Worm (Caenorhabditis elegans): ENCODE measurements around the gene ZK652.8.

The ZK652.8 gene

DNA sequence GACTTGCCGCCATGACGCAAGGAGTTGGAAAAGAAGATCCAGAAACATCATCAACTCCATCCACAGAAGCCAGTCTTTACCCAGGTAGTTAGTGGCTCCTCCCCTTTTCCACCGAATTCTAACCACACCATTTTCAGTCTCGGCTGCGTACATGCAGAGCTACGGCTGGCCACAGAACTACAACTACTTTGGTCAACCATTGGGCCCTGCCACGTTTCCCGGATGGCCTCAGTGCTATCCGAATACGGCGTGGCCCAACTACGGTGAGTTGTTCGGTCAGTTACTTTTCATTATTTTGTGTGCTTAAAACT, 28.4 kb downstream of the ZK652.8 start:
- no peak for TF ChIP-seq dox-1 (GFP tag; IDR thresholded peaks at IDR 0.05)
- no peak for TF ChIP-seq sdz-38 (tag; optimal IDR thresholded peaks at IDR 0.05)
- no peak for TF ChIP-seq F57A8.1 (GFP tag; optimal IDR thresholded peaks at IDR 0.05)
- TF ChIP-seq lsy-27 (tag; optimal IDR thresholded peaks at IDR 0.05; ENCODE audit: borderline replicate concordance, insufficient read depth): no peak
- TF ChIP-seq tbp1 (GFP tag; optimal IDR thresholded peaks at IDR 0.05): no peak
- TF ChIP-seq lag-1 (GFP tag; IDR thresholded peaks at IDR 0.05): no peak
- no peak for TF ChIP-seq hrde-1 (tag; optimal IDR thresholded peaks at IDR 0.05; ENCODE audit: borderline replicate concordance)

DNA sequence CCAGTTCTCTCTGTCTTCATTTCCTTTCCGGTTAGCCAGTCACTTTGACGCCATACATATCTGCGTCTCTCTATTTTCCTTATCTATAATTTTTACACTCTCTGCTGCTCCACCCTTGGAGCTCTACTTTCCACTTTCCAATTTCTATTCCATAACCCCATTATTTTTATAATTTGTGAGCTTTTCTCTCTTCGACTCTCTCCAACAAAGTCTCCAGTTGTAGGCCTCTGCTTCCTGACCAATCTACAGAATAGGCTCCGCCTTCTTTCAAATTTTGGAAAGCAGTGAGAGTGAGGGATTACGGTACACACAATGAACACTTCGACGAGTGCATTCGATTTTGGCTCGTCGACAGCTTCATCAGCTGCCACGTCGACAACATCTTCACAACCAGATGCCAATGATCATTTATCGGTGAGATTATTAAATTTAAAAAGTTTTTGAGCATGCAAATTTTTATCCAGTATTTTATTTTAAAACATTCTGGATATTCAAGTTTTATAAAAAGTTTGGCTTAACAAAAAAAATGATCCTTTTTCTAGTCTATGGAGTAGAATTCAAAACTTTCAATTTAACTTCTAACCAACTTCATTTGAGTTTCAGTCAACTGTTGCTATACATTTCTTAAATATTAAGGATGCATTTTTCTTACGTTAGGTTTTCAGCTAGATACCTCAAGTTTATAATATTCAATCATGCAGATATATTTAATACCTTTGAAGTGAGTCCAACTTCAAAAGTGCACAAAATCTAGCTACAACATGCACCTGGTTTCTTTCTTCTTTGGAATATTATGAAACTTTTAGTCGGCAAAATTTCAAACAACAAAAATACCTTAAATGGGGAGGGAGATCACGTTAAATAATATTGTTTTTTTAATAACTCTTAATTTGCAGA, 29.0 kb downstream of the ZK652.8 start, which contains the start of gene egl-5:
Gene egl-5, plus strand, starts transcription at position 216 of the 897 bp plus-strand sequence.
- no peak for TF ChIP-seq lsy-27 (tag; optimal IDR thresholded peaks at IDR 0.05; ENCODE audit: borderline replicate concordance, insufficient read depth)
- TF ChIP-seq aptf-2 (GFP tag; conservative IDR thresholded peaks at IDR 0.05): no peak

DNA sequence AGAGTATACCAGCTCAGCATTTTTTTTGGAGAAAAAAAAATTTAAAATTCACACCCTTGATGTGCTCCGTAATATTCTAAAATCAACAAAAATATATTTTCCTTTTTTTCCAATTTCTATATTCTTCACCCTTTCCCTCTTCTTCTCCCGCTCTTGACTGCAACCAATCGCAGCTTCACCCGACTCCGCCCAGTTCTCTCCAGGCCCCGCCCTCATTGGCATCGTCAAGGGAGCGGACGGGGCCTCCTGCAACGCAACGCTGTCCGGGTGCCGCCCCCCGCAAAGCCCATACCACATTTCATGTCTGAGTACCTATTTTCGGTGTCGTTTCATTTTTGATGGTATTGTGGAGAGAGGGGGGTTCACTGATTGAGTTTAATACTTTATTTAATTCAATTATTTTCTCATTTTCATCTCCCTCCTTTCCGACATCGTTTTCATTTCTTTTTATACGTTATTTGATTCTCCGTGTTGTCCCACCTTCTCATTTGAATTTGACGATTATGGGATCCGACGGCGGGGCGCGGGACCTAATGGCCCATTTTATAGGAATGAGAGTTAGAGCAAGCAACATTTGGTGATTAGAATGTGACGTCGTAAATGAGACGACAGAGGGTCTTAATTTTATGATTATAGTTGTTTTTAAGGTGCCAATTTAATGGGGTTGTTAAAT, 31.1 kb downstream of the ZK652.8 start:
- TF ChIP-seq sdz-38 (tag; optimal IDR thresholded peaks at IDR 0.05): no peak
- TF ChIP-seq nfyb-1 (GFP tag; IDR thresholded peaks at IDR 0.05): peak; percentile 80
- no peak for TF ChIP-seq chd-7 (tag; optimal IDR thresholded peaks at IDR 0.05)
- TF ChIP-seq aptf-3 (GFP tag; IDR thresholded peaks at IDR 0.05): no peak
- no peak for TF ChIP-seq let-526 (GFP tag; IDR thresholded peaks at IDR 0.05)
- peak; percentile 71; the same call in 1 of the 2 replicates for TF ChIP-seq egrh-3 (GFP tag; IDR thresholded peaks at IDR 0.05)
- TF ChIP-seq B0261.1 (tag; optimal IDR thresholded peaks at IDR 0.05): no peak
- no peak for TF ChIP-seq repo-1 (tag; optimal IDR thresholded peaks at IDR 0.05)
- no peak for TF ChIP-seq gei-17 (GFP tag; optimal IDR thresholded peaks at IDR 0.05)
- TF ChIP-seq T26A5.8 (tag; optimal IDR thresholded peaks at IDR 0.05): no peak
- no peak for TF ChIP-seq athp-1 (tag; optimal IDR thresholded peaks at IDR 0.05)

DNA sequence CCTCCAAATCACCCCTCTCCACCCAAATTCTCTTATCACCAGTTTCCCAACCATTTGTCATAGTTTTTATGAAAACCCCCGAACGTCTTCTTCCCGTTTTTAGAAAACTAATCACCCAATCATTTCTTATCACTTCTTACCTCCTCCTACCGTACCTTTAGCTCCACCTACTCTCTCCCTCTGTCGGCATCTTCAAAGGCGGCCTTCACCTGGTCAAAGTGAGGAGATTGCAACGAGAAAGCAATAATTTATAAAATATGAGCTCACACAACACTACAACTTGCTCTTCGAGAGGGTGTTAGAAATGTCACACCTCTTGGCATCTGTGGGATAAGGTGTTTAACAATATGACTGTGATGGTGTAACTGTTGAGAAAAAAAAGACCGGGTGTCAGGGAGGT, 34.4 kb downstream of the ZK652.8 start:
- TF ChIP-seq mes-4 (tag; optimal IDR thresholded peaks at IDR 0.05) (no peak), hsf-1 (GFP tag; IDR thresholded peaks at IDR 0.05) (no peak), attf-6 (GFP tag; IDR thresholded peaks at IDR 0.05) (no peak), B0019.2 (GFP tag; conservative IDR thresholded peaks at IDR 0.05) (no peak), lin-26 (GFP tag; IDR thresholded peaks at IDR 0.05) (no peak), mel-28 (tag; optimal IDR thresholded peaks at IDR 0.05; ENCODE audit: borderline replicate concordance) (no peak), rec-8 (tag; optimal IDR thresholded peaks at IDR 0.05) (no peak)

DNA sequence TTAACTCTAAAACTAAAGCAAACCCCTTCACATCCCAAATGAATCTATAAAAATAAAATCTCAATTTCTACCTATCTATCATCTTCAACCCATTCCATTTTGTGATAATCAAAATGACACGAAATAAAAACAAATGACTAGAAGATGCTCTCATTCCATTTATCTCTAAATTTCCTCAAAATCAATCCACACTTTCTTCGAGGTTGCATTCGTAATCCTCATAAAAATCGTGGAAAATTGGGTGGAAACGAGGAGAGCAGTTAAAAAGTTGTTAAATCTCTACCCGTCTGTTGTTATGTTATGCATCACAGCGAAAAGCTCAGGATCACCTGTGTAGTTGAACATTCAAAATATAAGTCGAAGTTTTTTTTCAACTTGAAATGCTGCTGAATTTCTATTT, 36.5 kb downstream of the ZK652.8 start:
- TF ChIP-seq nhr-27 (tag; optimal IDR thresholded peaks at IDR 0.05): no peak
- TF ChIP-seq dox-1 (GFP tag; IDR thresholded peaks at IDR 0.05): no peak
- no peak for TF ChIP-seq ccch-3 (GFP tag; optimal IDR thresholded peaks at IDR 0.05)
- no peak for TF ChIP-seq attf-3 (GFP tag; conservative IDR thresholded peaks at IDR 0.05)
- TF ChIP-seq ceh-40 (GFP tag; IDR thresholded peaks at IDR 0.05): no peak
- no peak for TF ChIP-seq mes-4 (tag; optimal IDR thresholded peaks at IDR 0.05)
- no peak for TF ChIP-seq cebp-1 (GFP tag; IDR thresholded peaks at IDR 0.05)
- TF ChIP-seq cebp-1 (tag; optimal IDR thresholded peaks at IDR 0.05): no peak
- TF ChIP-seq nfya-1 (tag; optimal IDR thresholded peaks at IDR 0.05; ENCODE audit: borderline replicate concordance, insufficient read depth): no peak
- TF ChIP-seq ztf-3 (GFP tag; optimal IDR thresholded peaks at IDR 0.05): no peak
- TF ChIP-seq mel-28 (tag; optimal IDR thresholded peaks at IDR 0.05; ENCODE audit: borderline replicate concordance): no peak
- TF ChIP-seq ceh-58 (GFP tag; IDR thresholded peaks at IDR 0.05): no peak
- no peak for TF ChIP-seq bed-1 (GFP tag; IDR thresholded peaks at IDR 0.05)
- no peak for TF ChIP-seq die-1 (tag; optimal IDR thresholded peaks at IDR 0.05)
- TF ChIP-seq F23B12.7 (tag; optimal IDR thresholded peaks at IDR 0.05; ENCODE audit: insufficient read depth): no peak
- TF ChIP-seq zim-3 (tag; optimal IDR thresholded peaks at IDR 0.05): no peak
- no peak for TF ChIP-seq akir-1 (GFP tag; optimal IDR thresholded peaks at IDR 0.05)
- TF ChIP-seq rec-8 (tag; optimal IDR thresholded peaks at IDR 0.05): no peak

All from whole organism, young adult.